Worm (Caenorhabditis elegans) whole organism, mixed stage, embryonic: ENCODE results near the gene gei-13.

Experiments
- M03D4.4 ChIP-seq: sonication (generic microtip); optimal IDR thresholded peaks from 2 replicates; lab custom pipeline; 2017; ENCODE audit warnings: mild to moderate bottlenecking, missing genetic modification characterization, missing compliant biosample characterization
- bed-3 ChIP-seq: fragments of 200-800 bp; sonication (Bioruptor generic); optimal IDR thresholded peaks from 3 replicates; lab custom pipeline; 2018; ENCODE audit warnings: mild to moderate bottlenecking, missing genetic modification characterization, moderate library complexity, missing compliant biosample characterization
- blmp-1 ChIP-seq: fragments of 150-350 bp; optimal IDR thresholded peaks from 2 replicates; lab custom pipeline; 2014; ENCODE audit warnings: missing biosample characterization, missing genetic modification characterization
- ceh-39 ChIP-seq: fragments of 150-350 bp; optimal IDR thresholded peaks from 2 replicates; lab custom pipeline; 2014; ENCODE audit warnings: missing biosample characterization, missing genetic modification characterization
- ceh-43 ChIP-seq: fragments of 200-800 bp; sonication (Bioruptor generic); optimal IDR thresholded peaks from 2 replicates; lab custom pipeline; 2018; ENCODE audit warnings: mild to moderate bottlenecking, missing genetic modification characterization, moderate library complexity, missing compliant biosample characterization
- ceh-83 ChIP-seq: fragments of 200-800 bp; sonication (Bioruptor generic); optimal IDR thresholded peaks from 2 replicates; lab custom pipeline; 2018; ENCODE audit warnings: mild to moderate bottlenecking, missing genetic modification characterization, missing compliant biosample characterization
- ces-1 ChIP-seq: fragments of 150-350 bp; optimal IDR thresholded peaks from 2 replicates; lab custom pipeline; 2014; ENCODE audit warnings: missing biosample characterization, missing genetic modification reagents, missing genetic modification characterization
- cnd-1 ChIP-seq: fragments of 200-800 bp; sonication (Bioruptor generic); optimal IDR thresholded peaks from 2 replicates; lab custom pipeline; 2018; ENCODE audit warnings: mild to moderate bottlenecking, missing genetic modification characterization, missing compliant biosample characterization
- drap-1 ChIP-seq: fragments of 200-800 bp; sonication (Bioruptor generic); optimal IDR thresholded peaks from 3 replicates; lab custom pipeline; 2018; ENCODE audit warnings: mild to moderate bottlenecking, missing genetic modification characterization, missing compliant biosample characterization
- elt-1 ChIP-seq: sonication (generic microtip); optimal IDR thresholded peaks from 2 replicates; lab custom pipeline; 2017; ENCODE audit warnings: missing genetic modification characterization, mild to moderate bottlenecking, missing compliant biosample characterization, antibody characterized with exemption, moderate library complexity, borderline replicate concordance; ENCODE audit not compliant: insufficient read depth
- elt-3 ChIP-seq: fragments of 150-350 bp; optimal IDR thresholded peaks from 2 replicates; lab custom pipeline; 2014; ENCODE audit warnings: missing biosample characterization, missing genetic modification characterization
- flh-1 ChIP-seq: fragments of 200-800 bp; sonication (Bioruptor generic); optimal IDR thresholded peaks from 2 replicates; lab custom pipeline; 2018; ENCODE audit warnings: mild to moderate bottlenecking, missing genetic modification characterization, moderate library complexity, missing compliant biosample characterization
- ham-2 ChIP-seq: fragments of 200-800 bp; sonication (Bioruptor generic); optimal IDR thresholded peaks from 2 replicates; lab custom pipeline; 2018; ENCODE audit warnings: mild to moderate bottlenecking, missing genetic modification characterization, missing compliant biosample characterization
- hlh-1 ChIP-seq: fragments of 150-350 bp; optimal IDR thresholded peaks from 2 replicates; lab custom pipeline; 2014; ENCODE audit warnings: missing biosample characterization, missing genetic modification reagents, missing genetic modification characterization
- lin-13 ChIP-seq: fragments of 150-350 bp; optimal IDR thresholded peaks from 2 replicates; lab custom pipeline; 2014; ENCODE audit warnings: missing biosample characterization, missing genetic modification characterization
- lin-32 ChIP-seq: fragments of 200-800 bp; sonication (Bioruptor generic); optimal IDR thresholded peaks from 2 replicates; lab custom pipeline; 2018; ENCODE audit warnings: mild to moderate bottlenecking, missing genetic modification characterization, missing compliant biosample characterization
- lsy-2 ChIP-seq: fragments of 150-350 bp; optimal IDR thresholded peaks from 2 replicates; lab custom pipeline; 2014; ENCODE audit warnings: missing biosample characterization, missing genetic modification characterization
- mab-5 ChIP-seq: fragments of 150-350 bp; optimal IDR thresholded peaks from 2 replicates; lab custom pipeline; 2014; ENCODE audit warnings: missing biosample characterization, missing genetic modification characterization
- mep-1 ChIP-seq: fragments of 150-350 bp; optimal IDR thresholded peaks from 2 replicates; lab custom pipeline; 2017; ENCODE audit warnings: missing biosample characterization, missing genetic modification reagents, missing genetic modification characterization, inconsistent platforms
- mls-2 ChIP-seq: sonication (generic microtip); optimal IDR thresholded peaks from 2 replicates; lab custom pipeline; 2016; ENCODE audit warnings: mild to moderate bottlenecking, missing genetic modification characterization, moderate library complexity, missing compliant biosample characterization
- nhr-12 ChIP-seq: fragments of 150-350 bp; optimal IDR thresholded peaks from 2 replicates; lab custom pipeline; 2014; ENCODE audit warnings: missing biosample characterization, missing genetic modification characterization
- nhr-2 ChIP-seq: fragments of 150-350 bp; optimal IDR thresholded peaks from 2 replicates; lab custom pipeline; 2014; ENCODE audit warnings: missing biosample characterization, missing genetic modification characterization
- nhr-237 ChIP-seq: fragments of 150-350 bp; optimal IDR thresholded peaks from 2 replicates; lab custom pipeline; 2014; ENCODE audit warnings: missing biosample characterization, missing genetic modification characterization
- nhr-28 ChIP-seq: fragments of 150-350 bp; optimal IDR thresholded peaks from 2 replicates; lab custom pipeline; 2014; ENCODE audit warnings: missing biosample characterization, missing genetic modification characterization
- nhr-76 ChIP-seq: sonication (generic microtip); optimal IDR thresholded peaks from 2 replicates; lab custom pipeline; 2017; ENCODE audit warnings: missing biosample characterization, missing genetic modification characterization
- pha-4 ChIP-seq: fragments of 150-350 bp; optimal IDR thresholded peaks from 2 replicates; lab custom pipeline; 2018; ENCODE audit warnings: missing biosample characterization, missing genetic modification reagents, missing genetic modification characterization
- sem-2 ChIP-seq: fragments of 200-800 bp; sonication (Bioruptor generic); optimal IDR thresholded peaks from 2 replicates; lab custom pipeline; 2018; ENCODE audit warnings: mild to moderate bottlenecking, missing genetic modification characterization, missing compliant biosample characterization
- snpc-4 ChIP-seq: fragments of 150-350 bp; optimal IDR thresholded peaks from 2 replicates; lab custom pipeline; 2014; ENCODE audit warnings: missing biosample characterization, missing genetic modification characterization
- sptf-1 ChIP-seq: sonication (generic microtip); optimal IDR thresholded peaks from 2 replicates; lab custom pipeline; 2017; ENCODE audit warnings: mild to moderate bottlenecking, missing genetic modification characterization, moderate library complexity, missing compliant biosample characterization
- tbx-8 ChIP-seq: fragments of 200-800 bp; sonication (Bioruptor generic); optimal IDR thresholded peaks from 2 replicates; lab custom pipeline; 2018; ENCODE audit warnings: mild to moderate bottlenecking, missing genetic modification characterization, moderate library complexity, missing compliant biosample characterization
- unc-120 ChIP-seq: sonication (generic microtip); optimal IDR thresholded peaks from 2 replicates; lab custom pipeline; 2017; ENCODE audit warnings: missing genetic modification characterization, missing compliant biosample characterization; ENCODE audit not compliant: poor library complexity, severe bottlenecking
- unc-39 ChIP-seq: fragments of 150-350 bp; optimal IDR thresholded peaks from 2 replicates; lab custom pipeline; 2014; ENCODE audit warnings: missing biosample characterization, missing genetic modification characterization
- unc-62 ChIP-seq: fragments of 150-350 bp; optimal IDR thresholded peaks from 2 replicates; lab custom pipeline; 2014; ENCODE audit warnings: missing biosample characterization, missing genetic modification reagents, missing genetic modification characterization
- zip-8 ChIP-seq: fragments of 150-350 bp; optimal IDR thresholded peaks from 2 replicates; lab custom pipeline; 2014; ENCODE audit warnings: missing biosample characterization, missing genetic modification characterization
- ztf-11 ChIP-seq: fragments of 150-350 bp; optimal IDR thresholded peaks from 2 replicates; lab custom pipeline; 2014; ENCODE audit warnings: missing biosample characterization, missing genetic modification characterization

Gene gei-13

ce11 chrIII:9619079-9619761 is 17.7 kb downstream of the gei-13 start, which contains the start of gene hlh-11:
TSS of gene hlh-11 (plus strand) at chrIII:9619711.
- TF ChIP-seq ham-2 (no peak), elt-1 (no peak), mep-1 (tag; lab: Kevin White, UChicago) (peak; percentile 8), ceh-83 (no peak), nhr-12 (no peak), lsy-2 (tag; lab: Kevin White, UChicago) (peak; percentile 35), blmp-1 (no peak), lin-32 (GFP tag; lab: Kevin White, UChicago) (no peak), ces-1 (GFP tag; lab: Kevin White, UChicago) (peak; percentile 58), M03D4.4 (no peak), zip-8 (tag; lab: Kevin White, UChicago) (no peak), lin-13 (peak; percentile 19), nhr-28 (tag; lab: Kevin White, UChicago) (no peak), sptf-1 (tag; lab: Kevin White, UChicago) (no peak), drap-1 (GFP tag; lab: Kevin White, UChicago) (no peak), nhr-2 (tag; lab: Kevin White, UChicago) (no peak), bed-3 (GFP tag; lab: Kevin White, UChicago) (no peak), nhr-237 (tag; lab: Kevin White, UChicago) (peak; percentile 45), hlh-1 (tag; lab: Kevin White, UChicago) (peak; percentile 25), elt-3 (no peak), unc-39 (tag; lab: Kevin White, UChicago) (no peak), unc-120 (tag; lab: Kevin White, UChicago) (peak; percentile 96), sem-2 (GFP tag; lab: Kevin White, UChicago) (no peak), mls-2 (tag; lab: Kevin White, UChicago) (peak; percentile 23), ztf-11 (tag; lab: Kevin White, UChicago) (no peak), ceh-43 (GFP tag; lab: Kevin White, UChicago) (no peak), cnd-1 (tag; lab: Kevin White, UChicago) (no peak), tbx-8 (GFP tag; lab: Kevin White, UChicago) (no peak), flh-1 (GFP tag; lab: Kevin White, UChicago) (peak; percentile 32), snpc-4 (tag; lab: Kevin White, UChicago) (no peak), nhr-76 (no peak), unc-62 (GFP tag; lab: Kevin White, UChicago) (peak; percentile 20), pha-4 (no peak), mab-5 (no peak), ceh-39 (tag; lab: Kevin White, UChicago) (no peak)

ce11 chrIII:9617599-9618262 is 19.2 kb downstream of the gei-13 start:
- TF ChIP-seq lsy-2 (tag; lab: Kevin White, UChicago) (no peak), nhr-12 (no peak), ceh-83 (no peak), unc-120 (tag; lab: Kevin White, UChicago) (no peak), unc-39 (tag; lab: Kevin White, UChicago) (no peak), blmp-1 (no peak), cnd-1 (tag; lab: Kevin White, UChicago) (no peak)

DNA sequence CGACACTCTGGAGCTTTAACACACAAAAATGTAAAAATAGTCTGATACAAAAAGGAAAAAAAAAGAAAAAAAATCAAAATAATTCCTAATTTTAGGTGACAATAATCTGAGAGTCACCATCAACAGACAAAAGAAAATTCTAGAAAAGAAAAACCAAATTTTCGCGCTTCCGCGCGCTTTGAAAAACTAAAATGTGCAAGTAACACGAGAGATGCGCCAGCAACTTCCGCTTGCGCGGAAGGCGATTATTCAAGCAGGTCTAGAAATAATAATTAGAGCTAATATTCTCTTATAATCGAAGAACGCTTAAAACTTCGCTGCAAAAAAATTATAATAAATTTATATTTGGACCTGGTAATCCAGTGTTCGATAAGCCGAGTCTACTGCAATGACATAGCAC is 20.0 kb downstream of the gei-13 start:
- TF ChIP-seq ceh-83 (peak; percentile 65), lin-13 (peak; percentile 44), zip-8 (tag; lab: Kevin White, UChicago) (no peak)

- TF ChIP-seq lsy-2 (tag; lab: Kevin White, UChicago) (peak; percentile 45), ceh-39 (tag; lab: Kevin White, UChicago) (no peak), unc-39 (tag; lab: Kevin White, UChicago) (no peak), unc-120 (tag; lab: Kevin White, UChicago) (no peak), ces-1 (GFP tag; lab: Kevin White, UChicago) (peak; percentile 68), cnd-1 (tag; lab: Kevin White, UChicago) (no peak), elt-3 (no peak), nhr-237 (tag; lab: Kevin White, UChicago) (no peak), mep-1 (tag; lab: Kevin White, UChicago) (peak; percentile 49), nhr-28 (tag; lab: Kevin White, UChicago) (no peak), mls-2 (tag; lab: Kevin White, UChicago) (peak; percentile 44), mab-5 (no peak), lin-13 (peak; percentile 44), ceh-83 (no peak), hlh-1 (tag; lab: Kevin White, UChicago) (no peak), sptf-1 (tag; lab: Kevin White, UChicago) (no peak), tbx-8 (GFP tag; lab: Kevin White, UChicago) (no peak), ceh-43 (GFP tag; lab: Kevin White, UChicago) (no peak), M03D4.4 (peak; percentile 7)
These were observed 20.5 kb downstream of the gei-13 start, which contains the start of gene hcp-3 for ce11 chrIII:9616426-9616825. TSS of gene hcp-3 (minus strand) at chrIII:9616470.
